Worm (Caenorhabditis elegans) whole organism, L4/young adult: ENCODE results near the gene dmd-4.

Source experiments
- W03F9.2 ChIP-seq: fragments of 150-350 bp; optimal IDR thresholded peaks from 2 replicates; lab custom pipeline; 2014; ENCODE audit warnings: missing biosample characterization, missing genetic modification characterization
- him-1 ChIP-seq: sonication (generic microtip); optimal IDR thresholded peaks from 2 replicates; lab custom pipeline; 2016; ENCODE audit warnings: missing genotype, missing genetic modification reagents, missing genetic modification characterization, missing compliant biosample characterization

DNA sequence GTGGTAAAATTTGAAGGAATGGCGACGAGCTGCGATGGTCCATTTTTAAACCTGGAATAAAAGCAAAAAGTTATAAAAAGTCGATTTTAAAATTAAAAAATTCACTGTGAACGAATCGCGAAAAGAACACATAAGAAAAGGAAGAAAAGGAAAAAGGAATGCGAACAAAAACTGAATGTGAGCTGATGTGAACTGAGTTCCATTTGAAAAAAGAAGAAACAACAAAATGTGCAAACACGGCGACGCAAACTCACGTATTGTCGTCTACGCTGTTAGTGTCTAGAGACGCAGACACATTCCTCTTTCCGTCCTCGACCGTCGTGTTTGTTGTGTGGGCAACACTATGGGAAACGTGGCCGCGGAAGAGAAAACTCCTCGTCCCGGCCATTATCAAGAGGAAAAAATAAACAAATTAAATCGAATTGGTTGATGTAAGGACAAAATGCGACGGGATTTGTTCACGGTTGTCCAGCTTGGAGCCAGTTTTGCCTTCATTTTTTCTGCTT lies 7.9 kb downstream of the dmd-4 start, which contains the start of the genes C27C12.1 and C27C12.4:
- TF ChIP-seq W03F9.2 (tag; lab: Kevin White, UChicago): no peak
- peak; percentile 63 for TF ChIP-seq him-1 (tag; lab: Kevin White, UChicago)
